Worm (Caenorhabditis elegans) whole organism, L2 larva: ENCODE data around the gene ctps-1.

Experiments
- R02D3.7 ChIP-seq: fragments of 150-350 bp; optimal IDR thresholded peaks from 2 replicates; lab custom pipeline; 2014; ENCODE audit warnings: missing biosample characterization, missing genetic modification characterization
- ZK546.5 ChIP-seq: sonication (generic microtip); optimal IDR thresholded peaks from 2 replicates; lab custom pipeline; 2017; ENCODE audit warnings: missing biosample characterization, missing genetic modification characterization
- ama-1 ChIP-seq: fragments of 150-350 bp; optimal IDR thresholded peaks from 2 replicates; lab custom pipeline; 2018; ENCODE audit warnings: inconsistent platforms
- elt-3 ChIP-seq: sonication (generic microtip); optimal IDR thresholded peaks from 2 replicates; lab custom pipeline; 2017; ENCODE audit warnings: missing biosample characterization, missing genetic modification characterization
- lsy-2 ChIP-seq, 2 experiments: fragments of 150-350 bp in 1 of 2; sonication (generic microtip) in 1 of 2; optimal IDR thresholded peaks; 2 replicates each; lab custom pipeline; 2014 to 2017; ENCODE audit warnings: missing biosample characterization in 2 of 2, missing genetic modification characterization in 2 of 2
- mdl-1 ChIP-seq, 2 experiments: fragments of 150-350 bp in 1 of 2; sonication (generic microtip) in 1 of 2; optimal IDR thresholded peaks; 2 replicates each; lab custom pipeline; 2017; ENCODE audit warnings: missing biosample characterization in 2 of 2, missing genetic modification characterization in 2 of 2
- nhr-23 ChIP-seq: fragments of 150-350 bp; optimal IDR thresholded peaks from 2 replicates; lab custom pipeline; 2014; ENCODE audit warnings: missing biosample characterization, missing genetic modification reagents, missing genetic modification characterization
- peb-1 ChIP-seq: fragments of 150-350 bp; optimal IDR thresholded peaks from 2 replicates; lab custom pipeline; 2014; ENCODE audit warnings: missing biosample characterization, missing genetic modification characterization
- unc-55 ChIP-seq: fragments of 150-350 bp; sonication (generic microtip); optimal IDR thresholded peaks from 3 replicates; lab custom pipeline; 2014; ENCODE audit warnings: missing biosample characterization, missing genetic modification reagents, missing genetic modification characterization
- ztf-4 ChIP-seq: fragments of 150-350 bp; optimal IDR thresholded peaks from 2 replicates; lab custom pipeline; 2014; ENCODE audit warnings: missing biosample characterization, missing genetic modification characterization

DNA sequence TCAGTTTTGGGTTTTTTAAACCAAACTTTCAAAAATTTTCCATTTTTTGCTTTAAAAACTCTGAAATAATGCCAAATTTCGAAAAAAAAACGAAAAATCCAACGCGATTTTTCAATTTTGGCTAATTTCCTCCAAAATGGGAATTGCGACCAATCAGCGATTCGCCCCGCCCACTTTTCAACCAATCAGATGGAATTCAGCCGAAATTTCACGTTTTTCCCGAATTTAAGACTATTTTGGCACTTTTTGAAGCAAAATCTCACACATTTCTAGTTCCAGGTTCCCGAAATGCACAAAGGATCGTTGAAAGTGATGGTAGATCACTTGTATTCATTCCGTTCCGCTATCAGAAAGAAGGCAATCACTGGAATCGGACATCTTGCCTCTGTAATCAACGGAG lies 10.1 kb downstream of the ctps-1 start:
- TF ChIP-seq ZK546.5 = no peak
- no peak for TF ChIP-seq elt-3 (tag; lab: Kevin White, UChicago)
- TF ChIP-seq unc-55 (GFP tag; lab: Kevin White, UChicago) = no peak
- no peak for TF ChIP-seq ztf-4
- TF ChIP-seq lsy-2 (tag; optimal IDR thresholded peaks at IDR 0.05; lab: Kevin White, UChicago) = no peak
- TF ChIP-seq mdl-1 (tag; optimal IDR thresholded peaks at IDR 0.05; lab: Kevin White, UChicago) = no peak
- no peak for TF ChIP-seq nhr-23 (tag; lab: Kevin White, UChicago)
- no peak for TF ChIP-seq peb-1
- TF ChIP-seq ama-1 (lab: Kevin White, UChicago) = no peak
- TF ChIP-seq R02D3.7 (tag; lab: Kevin White, UChicago) = no peak
